Worm (Caenorhabditis elegans) whole organism, early embryonic: Measurements from ENCODE around the gene exc-13.
"Not testable (repeated sequence)": the region's sequence is repeated elsewhere in the genome, so short reads cannot be mapped to it uniquely, and the experiment has no call there.

Experiments
- B0310.2 ChIP-seq: sonication (generic microtip); optimal IDR thresholded peaks from 2 replicates; lab custom pipeline; 2016; ENCODE audit warnings: mild to moderate bottlenecking, missing genetic modification characterization, missing compliant biosample characterization
- F13C5.2 ChIP-seq: sonication (generic microtip); optimal IDR thresholded peaks from 2 replicates; lab custom pipeline; 2017; ENCODE audit warnings: mild to moderate bottlenecking, missing genetic modification characterization, inconsistent platforms, missing compliant biosample characterization
- aly-1 ChIP-seq: sonication (generic microtip); optimal IDR thresholded peaks from 2 replicates; lab custom pipeline; 2016; ENCODE audit warnings: missing genetic modification characterization, missing compliant biosample characterization
- ama-1 ChIP-seq: fragments of 150-350 bp; optimal IDR thresholded peaks from 2 replicates; lab custom pipeline; 2014
- ceh-13 ChIP-seq: fragments of 200-800 bp; sonication (Bioruptor generic); optimal IDR thresholded peaks from 2 replicates; lab custom pipeline; 2018; ENCODE audit warnings: mild to moderate bottlenecking, missing genetic modification characterization, missing compliant biosample characterization
- ceh-36 ChIP-seq: sonication (generic microtip); optimal IDR thresholded peaks from 2 replicates; lab custom pipeline; 2016; ENCODE audit warnings: missing genetic modification characterization, inconsistent platforms, missing compliant biosample characterization
- ets-7 ChIP-seq: sonication (generic microtip); optimal IDR thresholded peaks from 2 replicates; lab custom pipeline; 2016; ENCODE audit warnings: missing genotype, missing genetic modification characterization, missing compliant biosample characterization
- flt-1 ChIP-seq: fragments of 200-800 bp; sonication (Bioruptor generic); IDR thresholded peaks from 2 replicates; pipeline ENCODE4 v1.3.6; 2022; ENCODE audit warnings: missing genetic modification characterization, missing compliant biosample characterization
- hmbx-1 ChIP-seq: sonication (generic microtip); optimal IDR thresholded peaks from 2 replicates; lab custom pipeline; 2016; ENCODE audit warnings: mild to moderate bottlenecking, missing genetic modification characterization, missing compliant biosample characterization
- hmg-4 ChIP-seq: fragments of 200-800 bp; sonication (Bioruptor generic); optimal IDR thresholded peaks from 2 replicates; lab custom pipeline; 2018; ENCODE audit warnings: mild to moderate bottlenecking, missing genetic modification characterization, missing compliant biosample characterization
- hnd-1 ChIP-seq: sonication (generic microtip); optimal IDR thresholded peaks from 2 replicates; lab custom pipeline; 2016; ENCODE audit warnings: missing genetic modification characterization, missing compliant biosample characterization
- pes-1 ChIP-seq: fragments of 200-800 bp; sonication (Bioruptor generic); IDR thresholded peaks from 2 replicates; pipeline ENCODE4 v1.3.6; 2022; ENCODE audit warnings: missing genetic modification reagents, missing genetic modification characterization, missing compliant biosample characterization
- scrt-1 ChIP-seq: fragments of 200-800 bp; sonication (Bioruptor generic); IDR thresholded peaks from 2 replicates; pipeline ENCODE4 v1.3.6; 2022; ENCODE audit warnings: missing genetic modification characterization, missing compliant biosample characterization
- sea-1 ChIP-seq: fragments of 200-800 bp; sonication (Bioruptor generic); conservative IDR thresholded peaks from 2 replicates; pipeline ENCODE4 v1.3.6; 2022; ENCODE audit warnings: missing genetic modification characterization, missing compliant biosample characterization
- tbx-11 ChIP-seq: fragments of 200-800 bp; sonication (Bioruptor generic); IDR thresholded peaks from 2 replicates; pipeline ENCODE4 v1.3.6; 2022; ENCODE audit warnings: missing genetic modification characterization, missing compliant biosample characterization
- tbx-37 ChIP-seq: fragments of 200-800 bp; sonication (Bioruptor generic); conservative IDR thresholded peaks from 2 replicates; pipeline ENCODE4 v1.3.6; 2022; ENCODE audit warnings: missing genetic modification reagents, missing genetic modification characterization, missing compliant biosample characterization
- tra-4 ChIP-seq: sonication (generic microtip); optimal IDR thresholded peaks from 2 replicates; lab custom pipeline; 2017; ENCODE audit warnings: missing genetic modification characterization, missing compliant biosample characterization

exc-13 gene

DNA sequence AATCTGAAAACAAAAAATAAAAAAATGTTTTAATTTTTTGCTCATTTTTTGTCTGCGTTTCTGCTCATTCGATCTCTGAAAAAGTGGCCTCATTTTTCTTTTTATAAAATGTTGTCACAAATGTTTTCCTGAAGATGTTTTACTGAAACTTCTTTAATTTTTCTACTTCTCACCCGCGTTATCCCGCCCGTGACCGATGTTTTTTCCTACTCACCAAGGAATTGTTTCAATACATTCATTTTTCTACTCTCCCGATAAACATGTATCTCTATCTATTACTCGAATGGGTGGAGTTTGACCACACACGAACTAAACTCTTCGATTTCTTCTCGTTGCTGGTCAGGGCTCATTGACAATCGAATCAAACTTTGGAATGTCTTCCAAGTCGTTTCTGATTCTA is 34.2 kb upstream of the exc-13 start, which contains the start of gene F10G2.2:
TSS of gene F10G2.2 (plus strand) at position 301 of the 400 bp plus-strand sequence.
- TF ChIP-seq ets-7 (tag; lab: Kevin White, UChicago) (no peak), flt-1 (GFP tag; lab: Robert Waterston, UW) (no peak), aly-1 (no peak), tbx-11 (GFP tag; lab: Robert Waterston, UW) (no peak), ceh-13 (no peak), scrt-1 (GFP tag; lab: Robert Waterston, UW) (no peak), hmg-4 (GFP tag; lab: Kevin White, UChicago) (no peak), hnd-1 (tag; lab: Kevin White, UChicago) (no peak)

DNA sequence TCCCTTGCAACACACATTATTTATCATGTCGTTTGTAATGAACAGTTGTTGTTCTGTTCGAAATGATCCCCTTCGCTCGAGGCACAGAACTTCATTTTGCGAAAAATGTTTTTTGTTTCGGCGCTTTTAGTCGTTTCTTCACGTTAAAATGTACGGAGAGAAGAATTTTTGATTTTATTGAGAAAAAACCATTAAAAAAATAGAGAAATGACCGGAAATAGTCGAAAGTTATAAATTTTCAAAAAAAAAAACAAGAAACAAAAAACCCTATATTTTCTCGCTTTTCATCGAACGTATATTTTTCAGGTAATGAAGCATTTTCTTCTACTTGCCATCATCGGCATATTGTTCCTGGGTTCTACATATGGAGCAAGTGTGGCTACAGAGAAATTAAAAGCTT is 32.8 kb upstream of the exc-13 start, which contains the start of gene F10G2.1:
TSS of gene F10G2.1 (plus strand) at position 301 of the 400 bp plus-strand sequence.
- no peak for TF ChIP-seq ets-7 (tag; lab: Kevin White, UChicago)
- no peak for TF ChIP-seq tbx-37 (GFP tag; lab: Robert Waterston, UW)
- TF ChIP-seq hnd-1 (tag; lab: Kevin White, UChicago), result no peak
- no peak for TF ChIP-seq flt-1 (GFP tag; lab: Robert Waterston, UW)
- no peak for TF ChIP-seq hmbx-1 (tag; lab: Kevin White, UChicago)
- no peak for TF ChIP-seq pes-1 (GFP tag; lab: Robert Waterston, UW)

- TF ChIP-seq hmbx-1 (tag; lab: Kevin White, UChicago); hmg-4 (GFP tag; lab: Kevin White, UChicago); tbx-11 (GFP tag; lab: Robert Waterston, UW): not testable (repeated sequence)
Measured at ce11 chrV:7337218-7337617, 27.8 kb upstream of the exc-13 start, which contains the start of gene F10G2.7. Gene F10G2.7, minus strand, starts transcription at chrV:7337318.

- TF ChIP-seq hmbx-1 (tag; lab: Kevin White, UChicago) (no peak), flt-1 (GFP tag; lab: Robert Waterston, UW) (no peak), F13C5.2 (tag; lab: Kevin White, UChicago) (no peak), hmg-4 (GFP tag; lab: Kevin White, UChicago) (no peak), sea-1 (no peak), pes-1 (GFP tag; lab: Robert Waterston, UW) (no peak), ceh-36 (tag; lab: Kevin White, UChicago) (no peak), tbx-37 (GFP tag; lab: Robert Waterston, UW) (no peak), tbx-11 (GFP tag; lab: Robert Waterston, UW) (no peak), aly-1 (no peak), ama-1 (lab: Kevin White, UChicago) (no peak), B0310.2 (tag; lab: Kevin White, UChicago) (no peak), scrt-1 (GFP tag; lab: Robert Waterston, UW) (no peak), tra-4 (tag; lab: Kevin White, UChicago) (no peak), hnd-1 (tag; lab: Kevin White, UChicago) (no peak), ets-7 (tag; lab: Kevin White, UChicago) (no peak), ceh-13 (no peak)
Measured at ce11 chrV:7339831-7340230, 25.2 kb upstream of the exc-13 start, which contains the start of gene srh-187. Gene srh-187, minus strand, starts transcription at chrV:7339931.

DNA sequence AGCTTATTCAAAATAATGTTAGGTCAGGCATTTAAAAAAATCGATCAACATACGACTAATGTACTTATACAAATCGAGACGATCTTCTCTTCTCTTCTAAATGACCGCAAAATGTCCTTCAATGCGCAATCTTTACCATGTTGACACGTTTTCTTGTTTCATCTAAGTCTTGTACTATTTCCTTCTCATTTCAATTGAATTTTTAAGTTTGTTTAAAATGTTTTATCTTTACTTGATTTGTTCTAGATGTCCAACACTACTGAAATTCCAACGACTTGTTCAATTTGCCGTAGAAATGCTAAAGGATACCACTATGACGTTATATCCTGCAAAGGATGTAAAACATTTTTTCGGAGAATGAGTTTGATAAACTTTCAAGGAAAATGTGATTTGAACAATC is 23.1 kb upstream of the exc-13 start, which contains the start of the genes nhr-263 and nhr-148:
TSS of gene nhr-263 (minus strand) at position 101 of the 400 bp plus-strand sequence.
TSS of gene nhr-148 (plus strand) at position 215 of the 400 bp plus-strand sequence.
- TF ChIP-seq tbx-11 (GFP tag; lab: Robert Waterston, UW), result no peak
- TF ChIP-seq scrt-1 (GFP tag; lab: Robert Waterston, UW), result no peak
- TF ChIP-seq aly-1, result no peak

ce11 chrV:7343522-7343921 is 21.5 kb upstream of the exc-13 start, which contains the start of gene srh-244:
Gene srh-244, plus strand, starts transcription at chrV:7343822.
- TF ChIP-seq tbx-11 (GFP tag; lab: Robert Waterston, UW) (no peak), ceh-13 (no peak), F13C5.2 (tag; lab: Kevin White, UChicago) (no peak), sea-1 (no peak), hnd-1 (tag; lab: Kevin White, UChicago) (no peak), scrt-1 (GFP tag; lab: Robert Waterston, UW) (no peak), tbx-37 (GFP tag; lab: Robert Waterston, UW) (no peak), ama-1 (lab: Kevin White, UChicago) (no peak), aly-1 (no peak), pes-1 (GFP tag; lab: Robert Waterston, UW) (no peak), ets-7 (tag; lab: Kevin White, UChicago) (no peak), ceh-36 (tag; lab: Kevin White, UChicago) (no peak), hmg-4 (GFP tag; lab: Kevin White, UChicago) (no peak), B0310.2 (tag; lab: Kevin White, UChicago) (no peak), tra-4 (tag; lab: Kevin White, UChicago) (no peak), flt-1 (GFP tag; lab: Robert Waterston, UW) (no peak), hmbx-1 (tag; lab: Kevin White, UChicago) (no peak)

DNA sequence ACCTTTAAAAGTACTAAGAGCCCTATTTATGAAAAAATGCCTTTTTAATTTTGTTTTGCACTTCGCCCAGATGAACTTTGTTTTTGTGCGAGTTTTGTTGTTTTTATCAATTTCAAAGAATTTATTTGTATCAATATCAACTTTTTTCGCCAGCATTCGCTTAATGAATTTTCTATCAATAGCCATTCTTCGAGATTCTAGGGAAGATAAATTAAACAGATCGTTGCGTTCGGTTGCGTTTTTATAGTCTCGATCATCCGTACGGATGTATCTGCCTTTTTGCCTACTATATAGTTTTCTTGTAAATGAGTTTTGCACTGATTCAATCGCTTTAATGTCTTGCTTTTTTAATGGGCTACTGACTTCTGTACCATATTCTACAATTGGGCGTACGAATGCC is 19.6 kb upstream of the exc-13 start, which contains the start of gene nhr-147:
TSS of gene nhr-147 (plus strand) at position 301 of the 400 bp plus-strand sequence.
- TF ChIP-seq pes-1 (GFP tag; lab: Robert Waterston, UW); ama-1 (lab: Kevin White, UChicago); tbx-11 (GFP tag; lab: Robert Waterston, UW): not testable (repeated sequence)

DNA sequence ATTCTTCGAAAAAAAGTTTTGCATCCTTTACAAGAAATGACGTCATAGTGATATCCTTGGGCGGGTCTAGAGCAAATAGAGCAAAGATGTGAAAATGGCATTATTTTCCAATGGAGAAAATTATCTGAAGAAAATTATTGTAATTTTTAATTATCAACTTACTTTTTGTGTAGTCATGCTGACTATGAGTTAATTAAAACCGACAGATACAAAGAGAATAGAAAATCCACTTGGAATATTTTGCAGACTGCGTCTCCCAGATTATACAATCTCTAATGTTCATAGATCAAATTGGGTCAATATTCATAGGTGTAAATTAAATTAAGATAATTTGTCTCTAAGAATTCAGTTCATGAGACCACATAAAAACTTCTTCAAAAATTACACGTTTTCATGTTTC is 15.5 kb upstream of the exc-13 start, which contains the start of gene nhr-149:
TSS of gene nhr-149 (minus strand) at position 101 of the 400 bp plus-strand sequence.
- TF ChIP-seq sea-1 (no peak), tra-4 (tag; lab: Kevin White, UChicago) (no peak), scrt-1 (GFP tag; lab: Robert Waterston, UW) (no peak), hnd-1 (tag; lab: Kevin White, UChicago) (no peak), ets-7 (tag; lab: Kevin White, UChicago) (no peak), flt-1 (GFP tag; lab: Robert Waterston, UW) (no peak), B0310.2 (tag; lab: Kevin White, UChicago) (no peak), pes-1 (GFP tag; lab: Robert Waterston, UW) (no peak), tbx-37 (GFP tag; lab: Robert Waterston, UW) (no peak), hmg-4 (GFP tag; lab: Kevin White, UChicago) (no peak)
